Worm (Caenorhabditis elegans) whole organism, L3 larva: ENCODE measurements around the gene nep-13.

Source experiments
- aly-2 ChIP-seq: fragments of 150-350 bp; optimal IDR thresholded peaks from 2 replicates; lab custom pipeline; 2014; ENCODE audit warnings: missing biosample characterization, missing genetic modification characterization
- ama-1 ChIP-seq: fragments of 150-350 bp; optimal IDR thresholded peaks from 2 replicates; lab custom pipeline; 2018
- fos-1 ChIP-seq: fragments of 150-350 bp; optimal IDR thresholded peaks from 2 replicates; lab custom pipeline; 2014; ENCODE audit warnings: missing biosample characterization, missing genetic modification characterization
- unc-62 ChIP-seq: fragments of 150-350 bp; sonication (generic microtip); optimal IDR thresholded peaks from 4 replicates; lab custom pipeline; 2014; ENCODE audit warnings: missing biosample characterization, missing genetic modification reagents, missing genetic modification characterization

DNA sequence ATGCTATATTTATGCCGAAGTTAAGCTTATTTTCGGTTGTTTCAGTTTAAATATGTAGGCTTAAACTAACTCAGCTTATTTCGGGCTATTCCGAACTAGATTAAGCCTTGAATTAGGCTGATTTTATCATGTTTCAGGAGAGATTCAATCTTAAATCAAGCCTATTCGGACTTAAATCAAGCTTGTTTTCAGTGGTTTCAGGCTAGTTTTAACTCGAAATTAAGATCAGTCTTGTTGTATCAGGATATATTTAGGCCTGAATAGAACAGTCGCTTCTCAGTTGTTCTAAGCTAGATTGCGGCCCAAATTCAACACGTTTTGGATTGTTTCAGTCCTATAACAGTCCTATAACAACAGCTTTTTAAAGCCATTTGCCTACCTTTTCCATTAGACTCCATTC is 30.7 kb upstream of the nep-13 start:
- no peak for TF ChIP-seq fos-1
- TF ChIP-seq unc-62, result no peak
- no peak for TF ChIP-seq aly-2 (tag; lab: Kevin White, UChicago)
- TF ChIP-seq ama-1 (lab: Kevin White, UChicago), result no peak
